Fruit fly (Drosophila melanogaster) whole organism, wandering third instar larva: ENCODE measurements around the gene beta4GalNAcTB.

Experiments used
- Abd-B ChIP-seq: fragments of >200 bp; optimal IDR thresholded peaks from 2 replicates; lab custom pipeline; 2017; ENCODE audit warnings: missing biosample characterization, missing genetic modification characterization
- CG32264 ChIP-seq: fragments of 200-800 bp; sonication (Bioruptor generic); optimal IDR thresholded peaks from 2 replicates; lab custom pipeline; 2016; ENCODE audit warnings: missing biosample characterization, missing genetic modification characterization
- CG9705 ChIP-seq: fragments of 200-800 bp; sonication (Bioruptor generic); optimal IDR thresholded peaks from 2 replicates; lab custom pipeline; 2018; ENCODE audit warnings: missing biosample characterization, mild to moderate bottlenecking, missing genetic modification characterization
- CrebA ChIP-seq: fragments of 200-800 bp; sonication (Bioruptor generic); optimal IDR thresholded peaks from 2 replicates; lab custom pipeline; 2016; ENCODE audit warnings: missing biosample characterization, mild to moderate bottlenecking, missing genetic modification characterization, borderline replicate concordance
- Dfd ChIP-seq: fragments of >200 bp; optimal IDR thresholded peaks from 2 replicates; lab custom pipeline; 2017; ENCODE audit warnings: missing biosample characterization, missing genetic modification characterization
- Dif ChIP-seq: fragments of 200-275, 200-300 bp; sonication (Bioruptor generic); optimal IDR thresholded peaks from 2 replicates; lab custom pipeline; 2018; ENCODE audit warnings: missing biosample characterization, missing genetic modification characterization; ENCODE audit not compliant: partially characterized antibody
- HLH106 ChIP-seq: fragments of 200-800 bp; optimal IDR thresholded peaks from 3 replicates; lab custom pipeline; 2019; ENCODE audit warnings: missing biosample characterization, mild to moderate bottlenecking, missing genetic modification characterization, moderate library complexity
- Hnf4 ChIP-seq: fragments of 200-800 bp; sonication (Bioruptor generic); optimal IDR thresholded peaks from 2 replicates; lab custom pipeline; 2016; ENCODE audit warnings: missing biosample characterization, mild to moderate bottlenecking, missing genetic modification characterization
- Hr83 ChIP-seq: fragments of 200-300 bp; sonication (Bioruptor generic); optimal IDR thresholded peaks from 2 replicates; lab custom pipeline; 2016; ENCODE audit warnings: missing biosample characterization, mild to moderate bottlenecking, missing genetic modification characterization, moderate library complexity; ENCODE audit not compliant: poor library complexity, severe bottlenecking
- Mio ChIP-seq: sonication (Bioruptor generic); optimal IDR thresholded peaks from 2 replicates; lab custom pipeline; 2016; ENCODE audit warnings: missing biosample characterization, missing genetic modification characterization
- Myc ChIP-seq: fragments of >200 bp; optimal IDR thresholded peaks from 2 replicates; lab custom pipeline; 2017
- OdsH ChIP-seq: fragments of 200-800 bp; sonication (Bioruptor generic); optimal IDR thresholded peaks from 2 replicates; lab custom pipeline; 2016; ENCODE audit warnings: missing biosample characterization, mild to moderate bottlenecking, missing genetic modification characterization
- Rel ChIP-seq, 2 experiments: fragments of 200-800 bp; sonication (Bioruptor generic) in 1 of 2; optimal IDR thresholded peaks; 2 replicates in 1 of 2; 3 replicates in 1 of 2; lab custom pipeline; 2016 to 2019; ENCODE audit warnings: mild to moderate bottlenecking in 2 of 2, missing biosample characterization in 2 of 2, missing genetic modification characterization in 2 of 2, moderate library complexity in 1 of 2
- Sp1 ChIP-seq: fragments of 200-800 bp; sonication (Bioruptor generic); optimal IDR thresholded peaks from 3 replicates; lab custom pipeline; 2019; ENCODE audit warnings: missing biosample characterization, mild to moderate bottlenecking, missing genetic modification characterization, moderate library complexity
- Vsx2 ChIP-seq: fragments of 200-300, 225-300 bp; sonication (Bioruptor generic); optimal IDR thresholded peaks from 2 replicates; lab custom pipeline; 2018; ENCODE audit warnings: missing biosample characterization, missing genetic modification characterization; ENCODE audit not compliant: partially characterized antibody
- br ChIP-seq: fragments of 200-800 bp; sonication (Bioruptor generic); optimal IDR thresholded peaks from 2 replicates; lab custom pipeline; 2016; ENCODE audit warnings: missing biosample characterization, missing genetic modification characterization
- dmrt93B ChIP-seq: fragments of 200-800 bp; sonication (Bioruptor generic); optimal IDR thresholded peaks from 2 replicates; lab custom pipeline; 2018; ENCODE audit warnings: missing biosample characterization, mild to moderate bottlenecking, missing genetic modification characterization
- dsf ChIP-seq: sonication (Bioruptor generic); optimal IDR thresholded peaks from 2 replicates; lab custom pipeline; 2016; ENCODE audit warnings: missing biosample characterization, missing genetic modification characterization, borderline replicate concordance
- ey ChIP-seq: fragments of 200-800 bp; sonication (Bioruptor generic); optimal IDR thresholded peaks from 2 replicates; lab custom pipeline; 2016; ENCODE audit warnings: missing biosample characterization, missing genetic modification characterization
- foxo ChIP-seq, 2 experiments: fragments of 200-800 bp; sonication (Bioruptor generic); optimal IDR thresholded peaks; 2 replicates in 1 of 2; 3 replicates in 1 of 2; lab custom pipeline; 2016 to 2017; ENCODE audit warnings: missing biosample characterization in 2 of 2, missing genetic modification characterization in 2 of 2
- fru ChIP-seq: fragments of 200-800 bp; sonication (Bioruptor generic); optimal IDR thresholded peaks from 3 replicates; lab custom pipeline; 2016; ENCODE audit warnings: missing biosample characterization, mild to moderate bottlenecking, missing genetic modification characterization
- h ChIP-seq: fragments of 200-800 bp; sonication (Bioruptor generic); optimal IDR thresholded peaks from 3 replicates; lab custom pipeline; 2016; ENCODE audit warnings: missing biosample characterization, mild to moderate bottlenecking, missing genetic modification characterization
- jim ChIP-seq: fragments of 175-275, 200-325 bp; sonication (Bioruptor generic); optimal IDR thresholded peaks from 2 replicates; lab custom pipeline; 2016; ENCODE audit warnings: missing biosample characterization, mild to moderate bottlenecking, missing genetic modification characterization
- lola ChIP-seq: fragments of >200 bp; optimal IDR thresholded peaks from 2 replicates; lab custom pipeline; 2017; ENCODE audit warnings: missing biosample characterization, missing genetic modification characterization
- rgr ChIP-seq: fragments of 200-800 bp; sonication (Bioruptor generic); optimal IDR thresholded peaks from 3 replicates; lab custom pipeline; 2016; ENCODE audit warnings: missing biosample characterization, mild to moderate bottlenecking, missing genetic modification characterization
- sage ChIP-seq: fragments of 200-800 bp; sonication (Bioruptor generic); optimal IDR thresholded peaks from 2 replicates; lab custom pipeline; 2016; ENCODE audit warnings: missing biosample characterization, mild to moderate bottlenecking, missing genetic modification characterization
- sv ChIP-seq: fragments of 200-800 bp; sonication (Bioruptor generic); optimal IDR thresholded peaks from 3 replicates; lab custom pipeline; 2016; ENCODE audit warnings: missing biosample characterization, missing genetic modification characterization
- tai ChIP-seq: sonication (Bioruptor generic); optimal IDR thresholded peaks from 2 replicates; lab custom pipeline; 2016; ENCODE audit warnings: missing biosample characterization, missing genetic modification characterization
- usp ChIP-seq: fragments of >200 bp; optimal IDR thresholded peaks from 2 replicates; lab custom pipeline; 2017; ENCODE audit warnings: missing biosample characterization, missing genetic modification characterization
- woc ChIP-seq: sonication (Bioruptor generic); optimal IDR thresholded peaks from 2 replicates; lab custom pipeline; 2016; ENCODE audit warnings: missing biosample characterization, mild to moderate bottlenecking, missing genetic modification characterization

beta4GalNAcTB gene

DNA sequence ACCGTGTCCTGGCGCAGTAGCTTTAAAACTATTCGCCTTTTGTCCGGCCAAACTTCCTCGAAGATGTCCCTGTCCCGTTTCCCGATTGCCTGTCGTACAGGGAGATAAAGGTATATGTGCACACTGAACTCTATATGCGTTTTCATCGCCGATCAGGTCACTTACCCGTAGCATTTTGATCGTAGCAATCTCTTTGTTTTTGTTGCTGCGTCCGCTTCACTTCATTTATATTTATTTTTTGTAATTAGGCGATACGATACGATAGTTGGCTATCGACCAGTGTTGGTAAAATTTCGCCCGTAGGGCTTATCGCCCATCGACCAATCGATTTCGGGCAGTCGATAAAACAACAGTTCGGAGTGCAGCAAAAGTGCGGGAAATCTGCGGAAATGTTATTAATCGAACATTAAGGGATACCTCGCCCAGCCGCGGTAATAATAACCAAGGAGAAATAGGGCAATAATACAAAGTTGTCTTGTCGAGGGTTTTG, 29.0 kb upstream of the beta4GalNAcTB start, which contains the start of the genes Cul5 and Bicra:
Gene Cul5 (minus strand): TSS at position 259 of the 490 bp plus-strand sequence.
Gene Bicra (plus strand): TSS at position 324 of the 490 bp plus-strand sequence.
- no peak for TF ChIP-seq Abd-B (GFP tag; lab: Kevin White, UChicago)
- TF ChIP-seq lola (GFP tag; lab: Kevin White, UChicago) = no peak
- TF ChIP-seq Rel (GFP tag; optimal IDR thresholded peaks at IDR 0.05; lab: Kevin White, UChicago) = no peak
- TF ChIP-seq Rel (tag; optimal IDR thresholded peaks at IDR 0.05; lab: Kevin White, UChicago) = peak; percentile 49
- peak; percentile 20 for TF ChIP-seq CG32264
- TF ChIP-seq CG9705 (GFP tag; lab: Kevin White, UChicago) = no peak
- peak; percentile 39 for TF ChIP-seq Hr83 (GFP tag; lab: Kevin White, UChicago)
- peak; percentile 62 for TF ChIP-seq Vsx2 (GFP tag; lab: Kevin White, UChicago)
- peak; percentile 16 for TF ChIP-seq rgr
- no peak for TF ChIP-seq jim
- TF ChIP-seq h = peak; percentile 44
- no peak for TF ChIP-seq Mio (GFP tag; lab: Kevin White, UChicago)
- no peak for TF ChIP-seq fru (GFP tag; lab: Kevin White, UChicago)
- TF ChIP-seq Dif = no peak
- TF ChIP-seq, all 38 proteins: peak for 6

DNA sequence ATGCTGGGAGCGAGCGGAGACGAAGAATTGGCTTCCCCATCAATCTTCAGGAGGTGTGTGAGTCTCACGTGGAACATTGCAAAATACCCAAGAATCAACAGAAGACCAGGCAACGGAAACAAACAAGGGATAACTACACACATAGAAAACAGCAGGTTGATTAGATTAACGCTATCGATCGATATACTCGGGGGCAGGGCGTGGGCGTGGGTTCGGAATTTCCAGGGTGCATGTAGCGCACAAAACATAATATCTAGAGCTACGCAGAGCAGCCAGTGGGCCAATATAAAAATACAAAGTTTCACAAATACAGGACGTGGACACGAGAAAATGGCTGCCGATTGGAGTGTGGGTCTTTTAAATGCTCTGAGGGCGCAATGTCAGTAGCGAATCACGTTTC, 25.6 kb upstream of the beta4GalNAcTB start:
- TF ChIP-seq CG32264 (no peak), jim (no peak), sv (no peak), Vsx2 (GFP tag; lab: Kevin White, UChicago) (no peak), Hnf4 (GFP tag; lab: Kevin White, UChicago) (no peak), sage (no peak), Dif (no peak), CG9705 (GFP tag; lab: Kevin White, UChicago) (no peak), tai (no peak), Mio (GFP tag; lab: Kevin White, UChicago) (no peak), CrebA (GFP tag; lab: Kevin White, UChicago) (no peak), woc (GFP tag; lab: Kevin White, UChicago) (no peak), lola (GFP tag; lab: Kevin White, UChicago) (no peak), Sp1 (no peak), Abd-B (GFP tag; lab: Kevin White, UChicago) (no peak), HLH106 (tag; lab: Kevin White, UChicago) (no peak)

DNA sequence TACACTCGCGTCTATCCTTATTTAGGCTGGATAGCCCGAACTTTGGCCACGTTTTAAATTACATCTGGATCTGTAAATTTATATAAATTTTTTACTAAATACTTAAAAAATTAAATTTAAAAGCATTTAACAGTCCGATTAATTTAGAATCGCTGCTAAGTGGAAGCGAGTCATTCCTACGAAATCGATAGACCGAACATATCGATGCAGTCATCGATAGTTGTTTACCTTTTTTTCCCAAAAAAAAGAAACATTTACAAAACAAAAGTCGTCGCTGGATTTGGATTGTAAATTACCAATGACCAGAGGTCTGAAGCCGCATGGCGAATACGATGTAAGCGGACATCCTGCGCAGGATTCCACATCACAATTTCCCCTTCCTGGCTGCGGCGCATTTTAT, 21.9 kb upstream of the beta4GalNAcTB start, which contains the start of gene Sirt7:
Gene Sirt7 (plus strand): TSS at position 218 of the 400 bp plus-strand sequence.
- TF ChIP-seq ey (GFP tag; lab: Kevin White, UChicago) (no peak), HLH106 (tag; lab: Kevin White, UChicago) (peak; percentile 18), Vsx2 (GFP tag; lab: Kevin White, UChicago) (peak; percentile 72), CG32264 (no peak), fru (GFP tag; lab: Kevin White, UChicago) (no peak), Mio (GFP tag; lab: Kevin White, UChicago) (no peak), sv (no peak), Hnf4 (GFP tag; lab: Kevin White, UChicago) (no peak), tai (no peak), woc (GFP tag; lab: Kevin White, UChicago) (no peak), Myc (no peak), Dif (no peak), lola (GFP tag; lab: Kevin White, UChicago) (no peak), Sp1 (peak; percentile 63), CG9705 (GFP tag; lab: Kevin White, UChicago) (no peak), OdsH (GFP tag; lab: Kevin White, UChicago) (no peak), CrebA (GFP tag; lab: Kevin White, UChicago) (no peak), Rel (GFP tag; optimal IDR thresholded peaks at IDR 0.05; lab: Kevin White, UChicago) (no peak), Rel (tag; optimal IDR thresholded peaks at IDR 0.05; lab: Kevin White, UChicago) (no peak), usp (no peak), Abd-B (GFP tag; lab: Kevin White, UChicago) (no peak), rgr (no peak), Dfd (no peak), br (GFP tag; lab: Kevin White, UChicago) (no peak), dmrt93B (GFP tag; lab: Kevin White, UChicago) (no peak)

DNA sequence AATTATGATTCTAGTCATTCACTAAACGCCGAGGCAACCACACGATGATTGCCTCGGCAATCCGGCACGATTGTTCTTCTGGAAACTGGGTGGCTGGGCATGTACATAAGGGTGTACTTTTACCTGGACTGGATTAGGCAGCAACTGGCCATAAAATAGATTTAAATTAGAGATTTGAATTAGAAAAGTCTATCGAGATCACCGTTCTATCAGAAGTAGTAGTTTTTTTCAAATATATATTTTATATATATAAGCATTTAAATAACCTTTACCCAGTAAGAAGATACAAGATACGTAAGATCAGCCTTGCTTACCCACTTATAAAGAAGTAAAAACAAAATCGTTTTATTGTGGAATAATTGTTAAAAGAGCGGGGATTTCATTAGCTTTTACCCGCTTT, 20.2 kb upstream of the beta4GalNAcTB start, which contains the start of gene CG11843:
Gene CG11843 (plus strand): TSS at position 301 of the 400 bp plus-strand sequence.
- TF ChIP-seq foxo (GFP tag; optimal IDR thresholded peaks at IDR 0.05; lab: Kevin White, UChicago) = no peak
- no peak for TF ChIP-seq dsf
- no peak for TF ChIP-seq sage
